Worm (Caenorhabditis elegans): ENCODE data around the gene lmp-1.

DNA sequence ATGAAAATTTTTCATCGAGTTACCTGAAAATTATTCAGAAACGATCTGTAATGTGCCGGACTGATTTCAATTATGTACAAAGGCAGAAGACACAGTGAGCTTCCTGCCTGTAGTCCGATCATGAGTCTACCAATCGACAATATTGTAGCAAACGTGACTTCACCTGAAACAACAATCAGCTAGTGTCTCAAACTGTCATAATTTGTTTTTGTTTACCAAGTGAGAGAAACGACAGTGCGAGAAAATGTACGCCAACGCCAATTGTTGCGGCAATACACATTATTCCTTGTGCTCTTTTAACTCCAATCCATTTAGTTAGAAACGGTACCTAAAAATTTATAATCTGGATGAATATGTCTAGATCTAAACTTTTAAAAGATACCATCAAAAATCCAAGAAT lies 40.1 kb downstream of the lmp-1 start:
- no peak for TF ChIP-seq unc-39 (tag; optimal IDR thresholded peaks at IDR 0.05)
- TF ChIP-seq sem-4 (tag; optimal IDR thresholded peaks at IDR 0.05): no peak
- TF ChIP-seq fos-1 (tag; optimal IDR thresholded peaks at IDR 0.05): no peak
